Fruit fly (Drosophila melanogaster) whole organism, prepupa: ENCODE data around the gene Pdp1.

Source experiments
- CG16779 ChIP-seq: fragments of 200-800 bp; sonication (Bioruptor generic); optimal IDR thresholded peaks from 3 replicates; lab custom pipeline; 2017; ENCODE audit warnings: missing biosample characterization, mild to moderate bottlenecking, missing genetic modification characterization
- CG32006 ChIP-seq: fragments of 200-800 bp; sonication (Bioruptor generic); optimal IDR thresholded peaks from 3 replicates; lab custom pipeline; 2017; ENCODE audit warnings: missing biosample characterization, mild to moderate bottlenecking, missing genetic modification characterization
- Eip78C ChIP-seq: fragments of 200-800 bp; sonication (Bioruptor generic); peaks from one replicate; lab custom pipeline; 2016; ENCODE audit warnings: missing biosample characterization, missing genetic modification characterization

DNA sequence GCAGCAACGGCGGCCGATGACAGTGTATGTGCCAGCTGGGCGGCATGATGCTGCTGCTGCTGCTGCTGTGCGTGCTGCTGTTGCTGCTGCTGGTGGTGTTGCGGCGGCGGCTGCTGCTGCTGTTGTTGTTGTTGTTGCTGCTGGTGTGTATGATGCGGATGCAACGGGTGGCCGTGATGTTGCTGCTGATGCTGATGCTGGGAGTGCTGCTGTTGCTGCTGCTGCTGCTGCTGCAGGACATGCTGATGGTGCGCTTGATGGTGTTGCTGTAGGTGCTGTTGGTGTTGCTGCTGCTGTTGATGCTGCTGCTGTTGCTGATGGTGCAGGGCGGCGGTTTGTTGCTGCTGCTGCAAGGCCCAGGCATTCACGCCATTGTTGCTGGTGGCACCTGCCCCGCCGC lies 36.3 kb downstream of the Pdp1 start:
- TF ChIP-seq CG32006 (GFP tag; lab: Kevin White, UChicago): no peak
- TF ChIP-seq Eip78C (GFP tag; lab: Kevin White, UChicago): no peak
- no peak for TF ChIP-seq CG16779 (tag; lab: Kevin White, UChicago)
